Worm (Caenorhabditis elegans): ENCODE measurements around the gene K12H6.9.
A peak's percentile ranks its signal among the peaks of the same experiment; 100 is the strongest.

The K12H6.9 gene

DNA sequence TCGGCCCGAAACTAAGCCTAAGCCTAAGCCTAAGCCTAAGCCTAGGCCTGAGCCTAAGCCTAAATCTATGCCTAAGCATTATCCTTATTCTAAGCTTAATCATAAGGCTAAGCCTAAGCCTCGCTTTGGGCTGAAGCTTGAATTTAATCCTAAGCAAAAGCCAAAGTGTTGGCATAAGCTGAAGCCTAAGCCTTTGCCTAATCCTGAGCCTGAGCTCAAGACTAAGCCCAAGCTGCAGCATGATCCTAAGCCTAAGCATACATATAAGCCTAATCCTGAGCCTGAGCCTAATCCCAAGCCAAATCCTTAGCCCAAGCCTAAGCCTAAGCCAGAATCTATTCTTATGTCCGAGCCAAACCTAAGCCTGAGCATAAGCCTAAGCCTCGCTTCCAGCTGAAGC, 22.3 kb downstream of the K12H6.9 start:
- TF ChIP-seq unc-62 (GFP tag; optimal IDR thresholded peaks at IDR 0.05) (no peak), fos-1 (tag; optimal IDR thresholded peaks at IDR 0.05) (no peak), pqm-1 (tag; optimal IDR thresholded peaks at IDR 0.05) (no peak), snpc-4 (tag; optimal IDR thresholded peaks at IDR 0.05) (no peak), daf-12 (tag; optimal IDR thresholded peaks at IDR 0.05) (no peak), ceh-16 (tag; optimal IDR thresholded peaks at IDR 0.05) (no peak), nhr-43 (tag; optimal IDR thresholded peaks at IDR 0.05; ENCODE audit: poor library complexity, severe bottlenecking) (no peak)

DNA sequence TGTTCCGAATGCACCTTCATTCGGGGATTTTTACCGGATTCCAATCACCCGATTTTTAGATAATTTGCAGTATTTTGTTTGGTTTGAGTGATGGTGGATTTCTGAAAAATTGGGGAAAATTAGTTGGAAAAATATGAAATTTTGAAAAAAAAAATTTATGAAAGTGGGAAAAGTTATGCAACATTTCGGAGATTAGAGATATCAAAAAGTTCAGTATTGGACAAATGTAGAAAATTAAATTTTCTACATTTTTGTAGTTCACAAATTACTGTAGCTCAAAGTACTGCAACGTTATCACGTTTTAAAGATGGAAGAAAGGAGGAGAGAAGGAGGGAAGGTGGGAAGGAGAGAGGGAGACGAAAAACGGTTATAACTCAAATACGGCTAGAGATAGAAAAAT, 28.3 kb downstream of the K12H6.9 start, which contains the start of gene ptc-3:
Gene ptc-3, minus strand, starts transcription at position 101 of the 400 bp plus-strand sequence.
- TF ChIP-seq ceh-28 (tag; optimal IDR thresholded peaks at IDR 0.05) (no peak), tbx-2 (tag; optimal IDR thresholded peaks at IDR 0.05) (no peak), egl-27 (tag; optimal IDR thresholded peaks at IDR 0.05) (no peak), nhr-11 (tag; optimal IDR thresholded peaks at IDR 0.05) (no peak), nhr-12 (tag; optimal IDR thresholded peaks at IDR 0.05) (no peak), lsy-12 (tag; optimal IDR thresholded peaks at IDR 0.05) (no peak), fos-1 (tag; optimal IDR thresholded peaks at IDR 0.05) (no peak), egl-5 (tag; optimal IDR thresholded peaks at IDR 0.05) (no peak), unc-39 (tag; optimal IDR thresholded peaks at IDR 0.05) (no peak), nfya-1 (tag; optimal IDR thresholded peaks at IDR 0.05; ENCODE audit: insufficient read depth) (no peak), nhr-237 (tag; optimal IDR thresholded peaks at IDR 0.05) (no peak), daf-12 (tag; optimal IDR thresholded peaks at IDR 0.05) (no peak), aly-2 (tag; optimal IDR thresholded peaks at IDR 0.05) (no peak), ama-1 (optimal IDR thresholded peaks at IDR 0.05) (no peak), lin-15B (tag; optimal IDR thresholded peaks at IDR 0.05) (no peak), ztf-11 (tag; optimal IDR thresholded peaks at IDR 0.05) (no peak), nhr-25 (tag; optimal IDR thresholded peaks at IDR 0.05) (no peak), fkh-10 (GFP tag; optimal IDR thresholded peaks at IDR 0.05) (no peak), unc-62 (GFP tag; optimal IDR thresholded peaks at IDR 0.05) (no peak)

- TF ChIP-seq fos-1 (tag; optimal IDR thresholded peaks at IDR 0.05): no peak
- peak; percentile 63 for TF ChIP-seq elt-1 (tag; optimal IDR thresholded peaks at IDR 0.05)
Measured at ce11 chrII:2853767-2854166, 29.6 kb downstream of the K12H6.9 start.

- peak; percentile 58 for TF ChIP-seq nhr-43 (tag; optimal IDR thresholded peaks at IDR 0.05; ENCODE audit: poor library complexity, severe bottlenecking)
- TF ChIP-seq nhr-76 (tag; optimal IDR thresholded peaks at IDR 0.05): no peak
- TF ChIP-seq nhr-25 (tag; optimal IDR thresholded peaks at IDR 0.05): peak; percentile 54
- TF ChIP-seq nhr-23 (tag; optimal IDR thresholded peaks at IDR 0.05): peak; percentile 64
- TF ChIP-seq hmg-11 (tag; optimal IDR thresholded peaks at IDR 0.05): peak; percentile 14
- no peak for TF ChIP-seq ceh-9 (tag; optimal IDR thresholded peaks at IDR 0.05)
- TF ChIP-seq egl-5 (tag; optimal IDR thresholded peaks at IDR 0.05): no peak
- TF ChIP-seq nhr-28 (tag; optimal IDR thresholded peaks at IDR 0.05): no peak
- peak; percentile 43 for TF ChIP-seq ama-1 (optimal IDR thresholded peaks at IDR 0.05)
Measured at ce11 chrII:2854794-2855193, 30.6 kb downstream of the K12H6.9 start.

DNA sequence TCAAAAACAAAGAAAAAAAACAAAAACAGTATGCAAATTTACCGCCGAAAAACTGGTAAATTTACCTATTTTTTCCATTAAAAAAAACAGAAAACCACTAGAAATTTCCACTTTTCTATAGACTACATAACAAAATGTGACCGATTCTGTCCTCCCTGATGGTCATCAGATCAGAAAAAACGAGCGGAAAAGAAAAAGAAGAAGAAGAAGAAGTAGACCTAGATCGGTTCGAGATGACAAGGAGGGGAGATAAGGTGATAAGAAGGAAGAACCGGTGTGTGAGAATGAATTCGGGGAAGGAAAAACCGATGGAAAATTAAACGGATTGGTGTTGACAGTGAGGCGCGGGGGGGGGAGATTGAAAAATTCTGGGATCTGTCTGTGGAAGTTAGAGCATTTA, 31.9 kb downstream of the K12H6.9 start:
- TF ChIP-seq mml-1 (tag; optimal IDR thresholded peaks at IDR 0.05) (no peak), R02D3.7 (tag; optimal IDR thresholded peaks at IDR 0.05) (no peak), elt-3 (tag; optimal IDR thresholded peaks at IDR 0.05) (peak in 1 of 3 experiments; percentile 9), ceh-28 (tag; optimal IDR thresholded peaks at IDR 0.05) (no peak), nhr-43 (tag; optimal IDR thresholded peaks at IDR 0.05; ENCODE audit: poor library complexity, severe bottlenecking) (peak; percentile 22), egl-5 (tag; optimal IDR thresholded peaks at IDR 0.05) (no peak), nhr-23 (tag; optimal IDR thresholded peaks at IDR 0.05) (peak; percentile 13)

DNA sequence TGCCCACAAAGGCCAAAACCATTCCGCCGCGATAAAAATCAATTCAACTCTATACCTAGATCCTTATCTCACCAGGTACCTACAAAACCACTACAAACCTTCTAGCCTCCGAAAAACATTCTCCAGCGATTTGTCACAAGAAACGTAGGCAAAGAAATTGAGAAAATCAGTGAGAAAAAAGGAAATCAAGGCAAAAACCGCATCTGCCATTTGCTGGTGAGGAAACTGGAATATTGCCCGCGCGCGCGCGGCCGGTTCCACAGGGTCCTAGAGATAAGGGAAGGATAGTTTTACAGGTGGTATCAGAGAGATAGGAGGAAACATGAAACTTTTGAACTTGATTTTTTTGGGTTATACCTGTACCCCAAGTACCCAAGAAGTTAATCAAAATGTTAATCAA, 33.4 kb downstream of the K12H6.9 start:
- TF ChIP-seq lin-15B (tag; optimal IDR thresholded peaks at IDR 0.05) (no peak), nhr-25 (tag; optimal IDR thresholded peaks at IDR 0.05) (peak; percentile 49), elt-1 (tag; optimal IDR thresholded peaks at IDR 0.05) (peak; percentile 81), nhr-43 (tag; optimal IDR thresholded peaks at IDR 0.05; ENCODE audit: poor library complexity, severe bottlenecking) (peak; percentile 63), hmg-11 (tag; optimal IDR thresholded peaks at IDR 0.05) (no peak), unc-39 (tag; optimal IDR thresholded peaks at IDR 0.05) (no peak), unc-62 (GFP tag; optimal IDR thresholded peaks at IDR 0.05) (no peak), nfya-1 (tag; optimal IDR thresholded peaks at IDR 0.05; ENCODE audit: insufficient read depth) (no peak), nhr-23 (tag; optimal IDR thresholded peaks at IDR 0.05) (no peak), elt-3 (tag; optimal IDR thresholded peaks at IDR 0.05) (peak in 2 of 3 experiments; percentile 70 to 95), ceh-16 (tag; optimal IDR thresholded peaks at IDR 0.05) (no peak), ceh-82 (tag; optimal IDR thresholded peaks at IDR 0.05) (no peak)

Data from whole organism, L3 larva.